Fruit fly (Drosophila melanogaster) whole organism, adult: ENCODE data around the gene CG33235.
A peak's percentile ranks its signal among the peaks of the same experiment; 100 is the strongest.

Experiments
- CG11617 ChIP-seq: fragments of 200-800 bp; sonication (Bioruptor generic); optimal IDR thresholded peaks from 2 replicates; lab custom pipeline; 2017; ENCODE audit warnings: mild to moderate bottlenecking, missing biosample characterization, missing genetic modification reagents, missing genetic modification characterization
- bab1 ChIP-seq: fragments of 200-800 bp; sonication (Bioruptor generic); optimal IDR thresholded peaks from 3 replicates; lab custom pipeline; 2019; ENCODE audit warnings: missing biosample characterization, mild to moderate bottlenecking, missing genetic modification characterization, moderate library complexity
- pad ChIP-seq: fragments of 200-800 bp; sonication (Bioruptor generic); optimal IDR thresholded peaks from 3 replicates; lab custom pipeline; 2017; ENCODE audit warnings: missing biosample characterization, missing genetic modification characterization, mild to moderate bottlenecking, moderate library complexity, missing genetic modification reagents

dm6 chrX:11440944-11441343 lies 50.4 kb downstream of the CG33235 start:
- TF ChIP-seq CG11617 (peak; percentile 59), bab1 (GFP tag; lab: Kevin White, UChicago) (peak; percentile 55), pad (GFP tag; lab: Kevin White, UChicago) (peak; percentile 7)
